Fruit fly (Drosophila melanogaster) whole organism, embryonic: ENCODE results near the gene CG17154.

ENCODE experiments used
- Awh ChIP-seq: fragments of 200-800 bp; sonication (Bioruptor generic); IDR thresholded peaks from 2 replicates; pipeline ENCODE4, ENCODE4 v1.3.6; 2022; ENCODE audit warnings: missing biosample characterization, missing genetic modification characterization
- CG1024 ChIP-seq: fragments of 200-800 bp; sonication (Bioruptor generic); IDR thresholded peaks from 2 replicates; pipeline ENCODE4 v1.3.6; 2022; ENCODE audit warnings: missing biosample characterization, missing genetic modification characterization
- CG10565 ChIP-seq: fragments of 200-800 bp; sonication (Bioruptor generic); optimal IDR thresholded peaks from 3 replicates; lab custom pipeline; 2016; ENCODE audit warnings: missing biosample characterization, mild to moderate bottlenecking, missing genetic modification characterization
- CG14441 ChIP-seq: fragments of 200-800 bp; sonication (Bioruptor generic); IDR thresholded peaks from 2 replicates; pipeline ENCODE4 v1.3.6; 2022; ENCODE audit warnings: missing biosample characterization, missing genetic modification characterization
- CG14860 ChIP-seq: fragments of 200-800 bp; sonication (Bioruptor generic); IDR thresholded peaks from 3 replicates; pipeline ENCODE4 v1.3.6; 2022; ENCODE audit warnings: missing biosample characterization, missing genetic modification characterization; ENCODE audit not compliant: partially characterized antibody
- CG15479 ChIP-seq: fragments of 200-800 bp; sonication (Bioruptor generic); optimal IDR thresholded peaks from 3 replicates; lab custom pipeline; 2019; ENCODE audit warnings: missing biosample characterization, mild to moderate bottlenecking, missing genetic modification characterization, moderate library complexity
- CG15514 ChIP-seq: fragments of 200-800 bp; sonication (Bioruptor generic); optimal IDR thresholded peaks from 3 replicates; lab custom pipeline; 2017; ENCODE audit warnings: missing biosample characterization, missing genetic modification characterization, mild to moderate bottlenecking, moderate library complexity, missing genetic modification reagents
- CG17328 ChIP-seq: fragments of 200-800 bp; sonication (Bioruptor generic); IDR thresholded peaks from 2 replicates; pipeline ENCODE4 v1.3.6; 2022; ENCODE audit warnings: missing biosample characterization, missing genetic modification characterization
- CG17361 ChIP-seq: fragments of 200-800 bp; sonication (Bioruptor generic); IDR thresholded peaks from 3 replicates; pipeline ENCODE4 v1.3.6; 2022; ENCODE audit warnings: missing biosample characterization, missing genetic modification characterization
- CG17612 ChIP-seq: fragments of 200-800 bp; sonication (Bioruptor generic); IDR thresholded peaks from 2 replicates; pipeline ENCODE4 v1.3.6; 2022; ENCODE audit warnings: missing biosample characterization, missing genetic modification characterization
- CG3065 ChIP-seq: fragments of 200-800 bp; sonication (Bioruptor generic); optimal IDR thresholded peaks from 2 replicates; lab custom pipeline; 2016; ENCODE audit warnings: missing biosample characterization, missing genetic modification characterization
- CG32772 ChIP-seq: fragments of 200-800 bp; sonication (Bioruptor generic); IDR thresholded peaks from 2 replicates; pipeline ENCODE4 v1.3.6; 2022; ENCODE audit warnings: missing biosample characterization, missing genetic modification characterization
- CG5180 ChIP-seq: fragments of 200-800 bp; sonication (Bioruptor generic); optimal IDR thresholded peaks from 3 replicates; lab custom pipeline; 2017; ENCODE audit warnings: missing biosample characterization, missing genetic modification characterization, mild to moderate bottlenecking, moderate library complexity, missing genetic modification reagents
- CG6689 ChIP-seq: fragments of 200-800 bp; sonication (Bioruptor generic); IDR thresholded peaks from 2 replicates; pipeline ENCODE4 v1.3.6; 2022; ENCODE audit warnings: missing biosample characterization, missing genetic modification characterization
- CG7372 ChIP-seq: fragments of 200-800 bp; sonication (Bioruptor generic); IDR thresholded peaks from 2 replicates; pipeline ENCODE4 v1.3.6; 2022; ENCODE audit warnings: missing biosample characterization, missing genetic modification characterization
- CG8478 ChIP-seq: fragments of >200 bp; optimal IDR thresholded peaks from 2 replicates; lab custom pipeline; 2018
- CG8765 ChIP-seq: fragments of 200-800 bp; sonication (Bioruptor generic); IDR thresholded peaks from 2 replicates; pipeline ENCODE4 v1.3.6; 2022; ENCODE audit warnings: missing biosample characterization, missing genetic modification characterization
- Dip2 ChIP-seq: fragments of 200-800 bp; sonication (Bioruptor generic); IDR thresholded peaks from 2 replicates; pipeline ENCODE4 v1.3.6; 2022; ENCODE audit warnings: missing biosample characterization, missing genetic modification characterization
- Doc2 ChIP-seq: fragments of 200-800 bp; sonication (Bioruptor generic); IDR thresholded peaks from 2 replicates; pipeline ENCODE4 v1.3.6; 2022; ENCODE audit warnings: missing biosample characterization, missing genetic modification characterization
- E2f1 ChIP-seq: fragments of 200-800 bp; sonication (Bioruptor generic); IDR thresholded peaks from 2 replicates; pipeline ENCODE4 v1.3.6; 2022; ENCODE audit warnings: missing biosample characterization, missing genetic modification characterization
- H15 ChIP-seq: fragments of 200-800 bp; sonication (Bioruptor generic); IDR thresholded peaks from 3 replicates; pipeline ENCODE4 v1.3.6; 2022; ENCODE audit warnings: missing biosample characterization, missing genetic modification characterization
- Hey ChIP-seq: fragments of 200-800 bp; sonication (Bioruptor generic); optimal IDR thresholded peaks from 3 replicates; lab custom pipeline; 2018; ENCODE audit warnings: missing biosample characterization, mild to moderate bottlenecking, missing genetic modification characterization
- Hr51 ChIP-seq, 2 experiments: fragments of 200-800 bp; sonication (Bioruptor generic); optimal IDR thresholded peaks; 2 replicates in 1 of 2; 3 replicates in 1 of 2; lab custom pipeline; 2016 to 2018; ENCODE audit warnings: missing biosample characterization in 2 of 2, missing genetic modification characterization in 2 of 2, mild to moderate bottlenecking in 1 of 2, moderate library complexity in 1 of 2
- Sox100B ChIP-seq: fragments of 200-800 bp; sonication (Bioruptor generic); optimal IDR thresholded peaks from 3 replicates; lab custom pipeline; 2018; ENCODE audit warnings: missing biosample characterization, mild to moderate bottlenecking, missing genetic modification characterization
- Stat92E ChIP-seq, 3 experiments: fragments of >200 bp in 2 of 3; fragments of 200-800 bp in 1 of 3; sonication (Bioruptor generic) in 1 of 3; optimal IDR thresholded peaks; 2 replicates each; lab custom pipeline; 2017 to 2019; ENCODE audit warnings: missing biosample characterization in 3 of 3, missing genetic modification characterization in 3 of 3, mild to moderate bottlenecking in 1 of 3, moderate library complexity in 1 of 3
- abd-A ChIP-seq: fragments of 200-800 bp; sonication (Bioruptor generic); optimal IDR thresholded peaks from 3 replicates; lab custom pipeline; 2019; ENCODE audit warnings: missing biosample characterization, mild to moderate bottlenecking, missing genetic modification characterization, moderate library complexity
- al ChIP-seq: fragments of 200-800 bp; sonication (Bioruptor generic); IDR thresholded peaks from 2 replicates; pipeline ENCODE4 v1.3.6; 2022; ENCODE audit warnings: missing biosample characterization, missing genetic modification characterization
- amos ChIP-seq: fragments of 200-800 bp; sonication (Bioruptor generic); IDR thresholded peaks from 2 replicates; pipeline ENCODE4 v1.3.6; 2022; ENCODE audit warnings: missing biosample characterization, missing genetic modification characterization; ENCODE audit not compliant: partially characterized antibody
- ase ChIP-seq: fragments of 200-800 bp; sonication (Bioruptor generic); IDR thresholded peaks from 3 replicates; pipeline ENCODE4 v1.3.6; 2022; ENCODE audit warnings: missing biosample characterization, missing genetic modification characterization
- chinmo ChIP-seq: fragments of 200-800 bp; sonication (Bioruptor generic); IDR thresholded peaks from 4 replicates; pipeline ENCODE4 v1.3.6; 2022; ENCODE audit warnings: missing biosample characterization, missing genetic modification characterization; ENCODE audit not compliant: partially characterized antibody
- ci ChIP-seq: fragments of 200-800 bp; sonication (Bioruptor generic); IDR thresholded peaks from 3 replicates; pipeline ENCODE4 v1.3.6; 2022; ENCODE audit warnings: missing biosample characterization, missing genetic modification characterization
- corto ChIP-seq: fragments of 200-800 bp; sonication (Bioruptor generic); optimal IDR thresholded peaks from 2 replicates; lab custom pipeline; 2016; ENCODE audit warnings: missing biosample characterization, mild to moderate bottlenecking, missing genetic modification characterization, moderate library complexity
- crp ChIP-seq, 2 experiments: fragments of 200-800 bp; sonication (Bioruptor generic); optimal IDR thresholded peaks; 2 replicates in 1 of 2; 3 replicates in 1 of 2; lab custom pipeline; 2017; ENCODE audit warnings: missing biosample characterization in 2 of 2, missing genetic modification characterization in 2 of 2, mild to moderate bottlenecking in 1 of 2, moderate library complexity in 1 of 2
- dm ChIP-seq: fragments of 200-800 bp; sonication (Bioruptor generic); optimal IDR thresholded peaks from 3 replicates; lab custom pipeline; 2016; ENCODE audit warnings: missing biosample characterization, missing genetic modification characterization
- emc ChIP-seq: fragments of 200-800 bp; sonication (Bioruptor generic); optimal IDR thresholded peaks from 2 replicates; lab custom pipeline; 2016; ENCODE audit warnings: missing biosample characterization, missing genetic modification characterization
- gro ChIP-seq: fragments of 200-800 bp; sonication (Bioruptor generic); optimal IDR thresholded peaks from 2 replicates; lab custom pipeline; 2016; ENCODE audit warnings: missing biosample characterization, missing genetic modification characterization
- kay ChIP-seq: fragments of 200-800 bp; sonication (Bioruptor generic); optimal IDR thresholded peaks from 2 replicates; lab custom pipeline; 2016; ENCODE audit warnings: missing biosample characterization, missing genetic modification characterization
- pros ChIP-seq: fragments of 200-800 bp; sonication (Bioruptor generic); optimal IDR thresholded peaks from 3 replicates; lab custom pipeline; 2019; ENCODE audit warnings: missing biosample characterization, mild to moderate bottlenecking, missing genetic modification characterization, moderate library complexity
- ro ChIP-seq: fragments of 200-800 bp; sonication (Bioruptor generic); IDR thresholded peaks from 2 replicates; pipeline ENCODE4 v1.3.6; 2022; ENCODE audit warnings: missing biosample characterization, missing genetic modification characterization
- schlank ChIP-seq: fragments of 200-800 bp; sonication (Bioruptor generic); optimal IDR thresholded peaks from 2 replicates; lab custom pipeline; 2018; ENCODE audit warnings: missing biosample characterization, mild to moderate bottlenecking, missing genetic modification characterization
- sd ChIP-seq: fragments of 200-800 bp; sonication (Bioruptor generic); optimal IDR thresholded peaks from 3 replicates; lab custom pipeline; 2018; ENCODE audit warnings: missing biosample characterization, mild to moderate bottlenecking, missing genetic modification characterization, moderate library complexity
- sens ChIP-seq: fragments of 200-800 bp; sonication (Bioruptor generic); peaks from one replicate; lab custom pipeline; 2016; ENCODE audit warnings: missing biosample characterization, missing genetic modification characterization
- slbo ChIP-seq: fragments of 200-800 bp; sonication (Bioruptor generic); IDR thresholded peaks from 2 replicates; pipeline ENCODE4 v1.3.6; 2022; ENCODE audit warnings: missing biosample characterization, missing genetic modification characterization
- slou ChIP-seq: fragments of 200-800 bp; sonication (Bioruptor generic); optimal IDR thresholded peaks from 3 replicates; lab custom pipeline; 2016; ENCODE audit warnings: missing biosample characterization, missing genetic modification characterization
- sug ChIP-seq: fragments of 200-800 bp; optimal IDR thresholded peaks from 2 replicates; lab custom pipeline; 2019; ENCODE audit warnings: missing biosample characterization, mild to moderate bottlenecking, missing genetic modification characterization, moderate library complexity
- tna ChIP-seq: fragments of 200-800 bp; sonication (Bioruptor generic); IDR thresholded peaks from 2 replicates; pipeline ENCODE4 v1.3.6; 2022; ENCODE audit warnings: missing biosample characterization, missing genetic modification characterization; ENCODE audit not compliant: partially characterized antibody
- trem ChIP-seq: fragments of 200-800 bp; optimal IDR thresholded peaks from 3 replicates; lab custom pipeline; 2019; ENCODE audit warnings: missing biosample characterization, mild to moderate bottlenecking, missing genetic modification characterization, moderate library complexity
- vvl ChIP-seq: fragments of 200-800 bp; sonication (Bioruptor generic); IDR thresholded peaks from 2 replicates; pipeline ENCODE4 v1.3.6; 2022; ENCODE audit warnings: missing biosample characterization, missing genetic modification characterization
- zen2 ChIP-seq: fragments of 200-800 bp; sonication (Bioruptor generic); IDR thresholded peaks from 3 replicates; pipeline ENCODE4 v1.3.6; 2022; ENCODE audit warnings: missing biosample characterization, missing genetic modification characterization; ENCODE audit not compliant: partially characterized antibody

The CG17154 gene

DNA sequence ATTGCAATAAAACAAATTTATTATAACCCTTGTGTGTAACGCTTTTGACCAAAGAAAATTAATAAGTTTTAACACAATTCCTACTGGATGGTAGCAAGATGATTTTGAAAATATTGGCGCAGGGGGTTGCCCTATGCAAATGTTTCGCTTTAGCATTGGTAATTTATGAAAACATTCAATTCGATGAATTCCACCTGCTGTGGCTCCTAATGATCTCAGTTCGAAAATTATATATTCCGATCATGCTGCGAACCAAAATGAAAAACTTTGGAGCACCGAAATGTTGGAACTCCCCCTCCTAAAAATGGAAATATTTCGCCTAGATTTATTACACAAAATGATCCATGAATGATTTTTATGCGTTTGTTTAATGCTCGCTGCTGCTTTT is 2.7 kb upstream of the CG17154 start:
- TF ChIP-seq Doc2 (GFP tag; lab: Robert Waterston, UW) (no peak), sd (tag; lab: Kevin White, UChicago) (peak; percentile 63), vvl (GFP tag; lab: Robert Waterston, UW) (peak; percentile 78), E2f1 (GFP tag; lab: Robert Waterston, UW) (no peak), Awh (GFP tag; lab: Robert Waterston, UW) (peak; percentile 67), sens (GFP tag; lab: Kevin White, UChicago) (peak; percentile 22), CG17361 (GFP tag; lab: Robert Waterston, UW) (0 out of 3 replicates have a peak, but pooled peaks have one; percentile 12), chinmo (GFP tag; lab: Robert Waterston, UW) (0 out of 4 replicates have a peak, but pooled peaks have one; percentile 27), Stat92E (GFP tag; optimal IDR thresholded peaks at IDR 0.05; lab: Kevin White, UChicago) (no peak)

DNA sequence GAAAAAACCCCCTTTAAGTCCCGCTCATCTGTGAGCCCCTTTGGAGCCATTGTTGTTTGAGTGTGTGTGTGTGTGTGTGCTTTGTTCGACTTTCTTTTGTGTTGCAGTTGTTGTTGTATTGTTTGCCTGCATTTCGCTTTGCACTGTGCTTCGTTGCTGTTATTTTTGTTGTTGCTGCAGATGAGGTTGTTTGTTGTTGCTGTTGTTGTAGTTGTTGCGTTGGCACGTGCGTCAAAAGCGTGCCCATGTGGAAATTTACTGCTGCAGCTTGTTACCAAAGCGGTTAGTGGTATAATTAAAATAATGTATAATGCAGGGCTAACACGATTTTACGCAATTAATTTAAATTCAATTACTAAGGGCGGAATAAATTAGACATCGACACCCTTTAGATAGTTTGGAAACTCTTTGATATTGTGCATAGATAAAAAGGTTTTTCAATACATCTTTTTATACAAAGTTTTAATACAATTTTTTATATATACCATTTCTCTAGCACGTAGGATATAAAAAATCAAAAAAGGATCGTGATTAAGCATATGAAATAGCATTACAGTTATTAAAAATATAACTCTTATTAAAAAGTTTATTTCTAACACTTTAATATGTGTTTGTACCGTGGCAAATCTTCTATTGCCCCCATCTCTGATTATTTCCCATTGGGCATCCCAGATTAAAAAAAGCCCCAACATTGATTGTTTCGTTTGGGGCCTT is 1.9 kb downstream of the CG17154 start:
- TF ChIP-seq H15 (GFP tag; lab: Robert Waterston, UW), result no peak
- no peak for TF ChIP-seq corto
- TF ChIP-seq crp (GFP tag; optimal IDR thresholded peaks at IDR 0.05; lab: Kevin White, UChicago), result no peak
- TF ChIP-seq CG10565 (GFP tag; lab: Kevin White, UChicago), result no peak
- TF ChIP-seq kay, result no peak
- TF ChIP-seq CG15514 (GFP tag; lab: Kevin White, UChicago), result no peak
- TF ChIP-seq ase (GFP tag; lab: Robert Waterston, UW), result no peak
- TF ChIP-seq slbo (GFP tag; lab: Robert Waterston, UW), result no peak
- no peak for TF ChIP-seq trem (tag; lab: Kevin White, UChicago)
- TF ChIP-seq Hey (tag; lab: Kevin White, UChicago), result no peak
- peak in 1 of 2 experiments; percentile 13 for TF ChIP-seq Hr51 (GFP tag; optimal IDR thresholded peaks at IDR 0.05; lab: Kevin White, UChicago)
- TF ChIP-seq al (GFP tag; lab: Robert Waterston, UW), result no peak
- peak; percentile 48 for TF ChIP-seq abd-A
- no peak for TF ChIP-seq schlank
- TF ChIP-seq ci, result peak; percentile 64; the same call in 2 of the 3 replicates
- TF ChIP-seq Sox100B (GFP tag; lab: Kevin White, UChicago), result peak; percentile 31
- no peak; the same call in 1 of the 2 replicates for TF ChIP-seq CG7372 (GFP tag; lab: Robert Waterston, UW)
- TF ChIP-seq slou, result no peak
- TF ChIP-seq CG17328 (GFP tag; lab: Robert Waterston, UW), result no peak
- TF ChIP-seq Dip2 (GFP tag; lab: Robert Waterston, UW), result no peak
- no peak for TF ChIP-seq gro (GFP tag; lab: Kevin White, UChicago)
- TF ChIP-seq CG14441, result no peak
- no peak for TF ChIP-seq CG17612 (GFP tag; lab: Robert Waterston, UW)
- TF ChIP-seq CG8478 (lab: Kevin White, UChicago), result no peak
- no peak for TF ChIP-seq CG15479 (GFP tag; lab: Kevin White, UChicago)
- peak; percentile 44 for TF ChIP-seq pros
- TF ChIP-seq zen2 (GFP tag; lab: Robert Waterston, UW), result no peak
- no peak for TF ChIP-seq CG5180
- TF ChIP-seq tna (GFP tag; lab: Robert Waterston, UW), result no peak
- no peak for TF ChIP-seq CG6689 (GFP tag; lab: Robert Waterston, UW)
- TF ChIP-seq CG14860 (GFP tag; lab: Robert Waterston, UW), result no peak
- TF ChIP-seq CG1024 (GFP tag; lab: Robert Waterston, UW), result no peak
- no peak for TF ChIP-seq CG3065 (GFP tag; lab: Kevin White, UChicago)
- TF ChIP-seq sug (tag; lab: Kevin White, UChicago), result no peak
- no peak for TF ChIP-seq emc
- peak; percentile 19 for TF ChIP-seq dm
- TF ChIP-seq ro (GFP tag; lab: Robert Waterston, UW), result no peak
- no peak for TF ChIP-seq amos (GFP tag; lab: Robert Waterston, UW)
- no peak for TF ChIP-seq CG32772
- no peak for TF ChIP-seq CG8765 (GFP tag; lab: Robert Waterston, UW)
